Fruit fly (Drosophila melanogaster) whole organism, wandering third instar larva: ENCODE measurements around the gene PolZ2.

Experiments used
- Abd-B ChIP-seq: fragments of >200 bp; optimal IDR thresholded peaks from 2 replicates; lab custom pipeline; 2017; ENCODE audit warnings: missing biosample characterization, missing genetic modification characterization
- Dfd ChIP-seq: fragments of >200 bp; optimal IDR thresholded peaks from 2 replicates; lab custom pipeline; 2017; ENCODE audit warnings: missing biosample characterization, missing genetic modification characterization
- Dif ChIP-seq: fragments of 200-275, 200-300 bp; sonication (Bioruptor generic); optimal IDR thresholded peaks from 2 replicates; lab custom pipeline; 2018; ENCODE audit warnings: missing biosample characterization, missing genetic modification characterization; ENCODE audit not compliant: partially characterized antibody
- Myc ChIP-seq: fragments of >200 bp; optimal IDR thresholded peaks from 2 replicates; lab custom pipeline; 2017
- N ChIP-seq: fragments of >200 bp; optimal IDR thresholded peaks from 2 replicates; lab custom pipeline; 2018; ENCODE audit warnings: missing biosample characterization, missing external identifiers, missing genetic modification characterization
- br ChIP-seq: fragments of 200-800 bp; sonication (Bioruptor generic); optimal IDR thresholded peaks from 2 replicates; lab custom pipeline; 2016; ENCODE audit warnings: missing biosample characterization, missing genetic modification characterization
- dl ChIP-seq, 2 experiments: fragments of 175-275, 200-275 bp in 1 of 2; fragments of 200-275 bp in 1 of 2; sonication (Bioruptor generic); optimal IDR thresholded peaks; lab custom pipeline; 2018; ENCODE audit warnings: mild to moderate bottlenecking in 2 of 2, missing biosample characterization in 2 of 2, missing genetic modification characterization in 2 of 2, moderate library complexity in 2 of 2; ENCODE audit not compliant: partially characterized antibody in 2 of 2, insufficient read depth in 1 of 2
- foxo ChIP-seq, 2 experiments: fragments of 200-800 bp; sonication (Bioruptor generic); optimal IDR thresholded peaks; 2 replicates in 1 of 2; 3 replicates in 1 of 2; lab custom pipeline; 2016 to 2017; ENCODE audit warnings: missing biosample characterization in 2 of 2, missing genetic modification characterization in 2 of 2
- h ChIP-seq: fragments of 200-800 bp; sonication (Bioruptor generic); optimal IDR thresholded peaks from 3 replicates; lab custom pipeline; 2016; ENCODE audit warnings: missing biosample characterization, mild to moderate bottlenecking, missing genetic modification characterization
- psq ChIP-seq: fragments of 200-800 bp; sonication (Bioruptor generic); optimal IDR thresholded peaks from 3 replicates; lab custom pipeline; 2017; ENCODE audit warnings: missing biosample characterization, mild to moderate bottlenecking, missing genetic modification characterization, moderate library complexity
- usp ChIP-seq: fragments of >200 bp; optimal IDR thresholded peaks from 2 replicates; lab custom pipeline; 2017; ENCODE audit warnings: missing biosample characterization, missing genetic modification characterization

DNA sequence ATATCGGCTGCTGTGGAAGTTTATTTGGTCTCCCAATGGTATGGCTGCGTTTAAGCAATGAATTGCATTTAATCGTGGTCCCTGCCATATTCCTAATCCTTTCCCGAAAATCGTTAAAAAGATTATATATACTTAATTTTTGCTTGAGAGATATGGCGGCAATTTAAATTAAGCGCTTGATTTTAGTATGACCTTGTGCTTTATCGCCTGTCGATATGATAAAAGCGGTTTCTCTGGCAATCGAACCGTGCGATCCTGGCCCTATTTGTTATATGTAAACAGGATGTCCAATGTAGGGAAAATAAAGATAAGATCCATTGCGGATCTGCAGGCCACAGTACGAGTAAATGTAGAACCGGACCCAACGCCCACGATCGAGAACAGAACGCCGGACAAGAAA is 33.8 kb upstream of the PolZ2 start, which contains the start of gene Snm1:
- TF ChIP-seq psq (GFP tag; lab: Kevin White, UChicago): no peak
- TF ChIP-seq Abd-B (GFP tag; lab: Kevin White, UChicago): no peak
- no peak for TF ChIP-seq br (GFP tag; lab: Kevin White, UChicago)
- TF ChIP-seq Dif: peak; percentile 71
- no peak for TF ChIP-seq foxo (GFP tag; optimal IDR thresholded peaks at IDR 0.05; lab: Kevin White, UChicago)
- no peak for TF ChIP-seq usp (GFP tag; lab: Kevin White, UChicago)
- no peak for TF ChIP-seq N (GFP tag; lab: Kevin White, UChicago)
- TF ChIP-seq Myc: no peak
- TF ChIP-seq Dfd: no peak
- TF ChIP-seq dl (GFP tag; optimal IDR thresholded peaks at IDR 0.05; lab: Kevin White, UChicago; ENCODE audit: insufficient read depth in 1 of 2, partially characterized antibody in 2 of 2): no peak
- TF ChIP-seq h (GFP tag; lab: Kevin White, UChicago): no peak
